Fruit fly (Drosophila melanogaster): ENCODE results near the gene Osi23.

Gene Osi23

dm6 chr3R:30423695-30424094 is 21.2 kb downstream of the Osi23 start, which contains the start of the genes CG15535 and mRpS18C (continued):
- TF ChIP-seq BEAF-32 (GFP tag; optimal IDR thresholded peaks at IDR 0.05) = peak; percentile 77
- peak; percentile 81 for TF ChIP-seq HLH4C (GFP tag; IDR thresholded peaks at IDR 0.05; ENCODE audit: partially characterized antibody)
- TF ChIP-seq CG11696 (GFP tag; IDR thresholded peaks at IDR 0.05) = no peak
- TF ChIP-seq Med (GFP tag) = peak; percentile 84
- no peak for TF ChIP-seq Asciz (GFP tag; optimal IDR thresholded peaks at IDR 0.05)
- peak; percentile 81 for TF ChIP-seq Dll (GFP tag; IDR thresholded peaks at IDR 0.05; ENCODE audit: partially characterized antibody)
- peak; percentile 94 for TF ChIP-seq CG10267 (tag; optimal IDR thresholded peaks at IDR 0.05)
- peak; percentile 38 for TF ChIP-seq CG4617 (GFP tag; optimal IDR thresholded peaks at IDR 0.05; ENCODE audit: borderline replicate concordance)
- peak; percentile 8 for TF ChIP-seq CG10431 (GFP tag; optimal IDR thresholded peaks at IDR 0.05)
- TF ChIP-seq CG33213 (GFP tag; optimal IDR thresholded peaks at IDR 0.05) = no peak
- no peak for TF ChIP-seq CG5180 (GFP tag; optimal IDR thresholded peaks at IDR 0.05)
- TF ChIP-seq ato (GFP tag; IDR thresholded peaks at IDR 0.05; ENCODE audit: partially characterized antibody) = peak; percentile 80
- peak; percentile 12 for TF ChIP-seq Fer1 (GFP tag; optimal IDR thresholded peaks at IDR 0.05)
- peak; percentile 15 for TF ChIP-seq CHES-1-like (GFP tag; optimal IDR thresholded peaks at IDR 0.05)
- no peak for TF ChIP-seq CG31441 (GFP tag; IDR thresholded peaks at IDR 0.05)
- TF ChIP-seq exex (tag; optimal IDR thresholded peaks at IDR 0.05) = peak; percentile 28
- TF ChIP-seq CG8359 (GFP tag; optimal IDR thresholded peaks at IDR 0.05; ENCODE audit: borderline replicate concordance) = no peak
- TF ChIP-seq CG17802 (tag; optimal IDR thresholded peaks at IDR 0.05) = no peak
- TF ChIP-seq Opbp (GFP tag; IDR thresholded peaks at IDR 0.05; ENCODE audit: partially characterized antibody) = peak; percentile 83; the same call in 2 of the 3 replicates
- TF ChIP-seq CG32772 (GFP tag; IDR thresholded peaks at IDR 0.05) = no peak
- TF ChIP-seq CG2678 (tag; optimal IDR thresholded peaks at IDR 0.05) = no peak
- peak; percentile 76 for TF ChIP-seq CG7963 (GFP tag; IDR thresholded peaks at IDR 0.05; ENCODE audit: partially characterized antibody)
- TF ChIP-seq CG9797 (GFP tag; optimal IDR thresholded peaks at IDR 0.05) = peak; percentile 21
- peak; percentile 26 for TF ChIP-seq CG13624 (GFP tag; optimal IDR thresholded peaks at IDR 0.05)
- TF ChIP-seq CG14860 (GFP tag; IDR thresholded peaks at IDR 0.05; ENCODE audit: partially characterized antibody) = peak; percentile 66
- TF ChIP-seq CG1832 (GFP tag; optimal IDR thresholded peaks at IDR 0.05) = no peak
- TF ChIP-seq CG6791 (GFP tag; IDR thresholded peaks at IDR 0.05; ENCODE audit: partially characterized antibody) = peak; percentile 83
- TF ChIP-seq sima (GFP tag; optimal IDR thresholded peaks at IDR 0.05) = no peak
- peak; percentile 27 for TF ChIP-seq gsb-n (tag; optimal IDR thresholded peaks at IDR 0.05)
- TF ChIP-seq disco-r (GFP tag; optimal IDR thresholded peaks at IDR 0.05) = no peak
- peak; percentile 94 for TF ChIP-seq MBD-R2 (GFP tag; IDR thresholded peaks at IDR 0.05)
- TF ChIP-seq CTCF (GFP tag; optimal IDR thresholded peaks at IDR 0.05) = peak; percentile 71
- TF ChIP-seq twi (tag; optimal IDR thresholded peaks at IDR 0.05) = peak; percentile 11
- peak; percentile 6 for TF ChIP-seq CG3995 (GFP tag; optimal IDR thresholded peaks at IDR 0.05)
- peak; percentile 87 for TF ChIP-seq stwl (tag; optimal IDR thresholded peaks at IDR 0.05)
- peak; percentile 89 for TF ChIP-seq Dref (GFP tag; IDR thresholded peaks at IDR 0.05)
- peak; percentile 55 for TF ChIP-seq inv (GFP tag; IDR thresholded peaks at IDR 0.05; ENCODE audit: partially characterized antibody)
- TF ChIP-seq Rfx (GFP tag; IDR thresholded peaks at IDR 0.05) = peak; percentile 34; the same call in 1 of the 2 replicates
- TF ChIP-seq trem (tag; optimal IDR thresholded peaks at IDR 0.05) = peak; percentile 48
- TF ChIP-seq CG10654 (GFP tag; optimal IDR thresholded peaks at IDR 0.05) = no peak
- TF ChIP-seq CG3838 (GFP tag; optimal IDR thresholded peaks at IDR 0.05) = no peak
- TF ChIP-seq CG6254 (GFP tag; optimal IDR thresholded peaks at IDR 0.05) = no peak
- TF ChIP-seq sens-2 (GFP tag; IDR thresholded peaks at IDR 0.05) = no peak
- TF ChIP-seq zen2 (GFP tag; IDR thresholded peaks at IDR 0.05; ENCODE audit: partially characterized antibody) = peak; percentile 83
- no peak for TF ChIP-seq CG11456 (GFP tag; IDR thresholded peaks at IDR 0.05)
- no peak for TF ChIP-seq CG18011 (GFP tag; optimal IDR thresholded peaks at IDR 0.05)
- TF ChIP-seq Aef1 (GFP tag; IDR thresholded peaks at IDR 0.05) = no peak
- peak; percentile 75 for TF ChIP-seq sens (GFP tag)
- TF ChIP-seq MESR4 (GFP tag; optimal IDR thresholded peaks at IDR 0.05) = peak; percentile 64
- peak; percentile 5; the same call in 1 of the 3 replicates for TF ChIP-seq ci (GFP tag; IDR thresholded peaks at IDR 0.05)

Data from whole organism, embryonic.